Fruit fly (Drosophila melanogaster) whole organism, embryonic: ENCODE data around the gene vito.
A peak's percentile ranks its signal among the peaks of the same experiment; 100 is the strongest.

Experiments used
- BEAF-32 ChIP-seq: fragments of 200-800 bp; sonication (Bioruptor generic); optimal IDR thresholded peaks from 3 replicates; lab custom pipeline; 2017; ENCODE audit warnings: missing biosample characterization, missing genetic modification characterization, mild to moderate bottlenecking, moderate library complexity, missing genetic modification reagents
- CG10274 ChIP-seq: fragments of 200-800 bp; sonication (Bioruptor generic); optimal IDR thresholded peaks from 3 replicates; lab custom pipeline; 2017; ENCODE audit warnings: missing biosample characterization, mild to moderate bottlenecking, missing genetic modification characterization
- CG10321 ChIP-seq: fragments of 200-800 bp; sonication (Bioruptor generic); IDR thresholded peaks from 2 replicates; pipeline ENCODE4 v1.3.6; 2022; ENCODE audit warnings: missing biosample characterization, missing genetic modification characterization
- CG10431 ChIP-seq: fragments of 200-800 bp; sonication (Bioruptor generic); optimal IDR thresholded peaks from 3 replicates; lab custom pipeline; 2018; ENCODE audit warnings: missing biosample characterization, mild to moderate bottlenecking, missing genetic modification characterization
- CG10543 ChIP-seq: fragments of 200-800 bp; sonication (Bioruptor generic); optimal IDR thresholded peaks from 3 replicates; lab custom pipeline; 2017; ENCODE audit warnings: missing biosample characterization, mild to moderate bottlenecking, missing genetic modification characterization, moderate library complexity
- CG10654 ChIP-seq: fragments of 200-800 bp; sonication (Bioruptor generic); optimal IDR thresholded peaks from 2 replicates; lab custom pipeline; 2016; ENCODE audit warnings: missing biosample characterization, missing genetic modification characterization
- CG11085 ChIP-seq: fragments of 200-800 bp; sonication (Bioruptor generic); IDR thresholded peaks from 2 replicates; pipeline ENCODE4 v1.3.6; 2022; ENCODE audit warnings: missing biosample characterization, missing genetic modification characterization
- CG11504 ChIP-seq: fragments of 200-800 bp; sonication (Bioruptor generic); optimal IDR thresholded peaks from 3 replicates; lab custom pipeline; 2019; ENCODE audit warnings: missing biosample characterization, mild to moderate bottlenecking, missing genetic modification characterization, moderate library complexity
- CG11723 ChIP-seq: fragments of 200-800 bp; sonication (Bioruptor generic); optimal IDR thresholded peaks from 2 replicates; lab custom pipeline; 2017; ENCODE audit warnings: missing biosample characterization, mild to moderate bottlenecking, missing genetic modification characterization
- CG13624 ChIP-seq: fragments of 200-800 bp; sonication (Bioruptor generic); optimal IDR thresholded peaks from 2 replicates; lab custom pipeline; 2016; ENCODE audit warnings: missing biosample characterization, missing genetic modification characterization
- CG13775 ChIP-seq: fragments of 200-800 bp; sonication (Bioruptor generic); optimal IDR thresholded peaks from 3 replicates; lab custom pipeline; 2017; ENCODE audit warnings: missing biosample characterization, mild to moderate bottlenecking, missing genetic modification characterization
- CG13894 ChIP-seq: fragments of 200-800 bp; sonication (Bioruptor generic); optimal IDR thresholded peaks from 3 replicates; lab custom pipeline; 2018; ENCODE audit warnings: missing biosample characterization, mild to moderate bottlenecking, missing genetic modification characterization, moderate library complexity
- CG16813 ChIP-seq: fragments of 200-800 bp; sonication (Bioruptor generic); IDR thresholded peaks from 3 replicates; pipeline ENCODE4 v1.3.6; 2022; ENCODE audit warnings: missing biosample characterization, missing genetic modification characterization; ENCODE audit not compliant: partially characterized antibody
- CG18262 ChIP-seq: fragments of 200-800 bp; optimal IDR thresholded peaks from 3 replicates; lab custom pipeline; 2019; ENCODE audit warnings: missing biosample characterization, mild to moderate bottlenecking, missing genetic modification characterization, moderate library complexity
- CG18619 ChIP-seq: fragments of 200-800 bp; sonication (Bioruptor generic); optimal IDR thresholded peaks from 3 replicates; lab custom pipeline; 2017; ENCODE audit warnings: missing biosample characterization, mild to moderate bottlenecking, missing genetic modification characterization
- CG2116 ChIP-seq: fragments of 200-800 bp; sonication (Bioruptor generic); optimal IDR thresholded peaks from 3 replicates; lab custom pipeline; 2018; ENCODE audit warnings: missing biosample characterization, mild to moderate bottlenecking, missing genetic modification characterization
- CG33213 ChIP-seq: fragments of 200-800 bp; sonication (Bioruptor generic); optimal IDR thresholded peaks from 3 replicates; lab custom pipeline; 2016; ENCODE audit warnings: missing biosample characterization, missing genetic modification characterization
- CG34376 ChIP-seq: fragments of 200-800 bp; sonication (Bioruptor generic); optimal IDR thresholded peaks from 2 replicates; lab custom pipeline; 2018; ENCODE audit warnings: missing biosample characterization, mild to moderate bottlenecking, missing genetic modification characterization
- CG34422 ChIP-seq: fragments of 200-800 bp; sonication (Bioruptor generic); IDR thresholded peaks from 3 replicates; pipeline ENCODE4 v1.3.6; 2022; ENCODE audit warnings: missing biosample characterization, missing genetic modification characterization
- CG4360 ChIP-seq: fragments of 200-800 bp; sonication (Bioruptor generic); IDR thresholded peaks from 2 replicates; pipeline ENCODE4 v1.3.6; 2022; ENCODE audit warnings: missing biosample characterization, missing genetic modification characterization
- CG6813 ChIP-seq: fragments of 200-800 bp; sonication (Bioruptor generic); optimal IDR thresholded peaks from 2 replicates; lab custom pipeline; 2017; ENCODE audit warnings: missing biosample characterization, missing genetic modification characterization, mild to moderate bottlenecking, moderate library complexity, missing genetic modification reagents
- CG7839 ChIP-seq: fragments of 200-800 bp; sonication (Bioruptor generic); optimal IDR thresholded peaks from 3 replicates; lab custom pipeline; 2018; ENCODE audit warnings: missing biosample characterization, mild to moderate bottlenecking, missing genetic modification characterization, moderate library complexity
- CG8478 ChIP-seq: fragments of >200 bp; optimal IDR thresholded peaks from 2 replicates; lab custom pipeline; 2018
- CG8765 ChIP-seq: fragments of 200-800 bp; sonication (Bioruptor generic); IDR thresholded peaks from 2 replicates; pipeline ENCODE4 v1.3.6; 2022; ENCODE audit warnings: missing biosample characterization, missing genetic modification characterization
- CrebB ChIP-seq: fragments of 200-800 bp; sonication (Bioruptor generic); optimal IDR thresholded peaks from 3 replicates; lab custom pipeline; 2018; ENCODE audit warnings: missing biosample characterization, mild to moderate bottlenecking, missing genetic modification characterization
- Deaf1 ChIP-seq: fragments of 200-800 bp; optimal IDR thresholded peaks from 3 replicates; lab custom pipeline; 2019; ENCODE audit warnings: missing biosample characterization, mild to moderate bottlenecking, missing genetic modification characterization, moderate library complexity
- E2f2 ChIP-seq: fragments of 200-800 bp; sonication (Bioruptor generic); IDR thresholded peaks from 2 replicates; pipeline ENCODE4 v1.3.6; 2022; ENCODE audit warnings: missing biosample characterization, missing genetic modification characterization
- Fer2 ChIP-seq: fragments of 200-800 bp; sonication (Bioruptor generic); optimal IDR thresholded peaks from 2 replicates; lab custom pipeline; 2018; ENCODE audit warnings: missing biosample characterization, mild to moderate bottlenecking, missing genetic modification characterization, moderate library complexity
- Med ChIP-seq: fragments of 200-800 bp; sonication (Bioruptor generic); peaks from one replicate; lab custom pipeline; 2016; ENCODE audit warnings: missing biosample characterization, missing genetic modification characterization, mild to moderate bottlenecking, inconsistent platforms, moderate library complexity
- Nf-YA ChIP-seq: fragments of 200-800 bp; sonication (Bioruptor generic); IDR thresholded peaks from 2 replicates; pipeline ENCODE4 v1.3.6; 2022; ENCODE audit warnings: missing biosample characterization, missing genetic modification characterization
- Ravus ChIP-seq: fragments of 200-800 bp; sonication (Bioruptor generic); IDR thresholded peaks from 2 replicates; pipeline ENCODE4 v1.3.6; 2022; ENCODE audit warnings: missing biosample characterization, missing genetic modification characterization
- Scr ChIP-seq: fragments of 200-800 bp; sonication (Bioruptor generic); IDR thresholded peaks from 2 replicates; pipeline ENCODE4 v1.3.6; 2022; ENCODE audit warnings: missing biosample characterization, missing genetic modification characterization; ENCODE audit not compliant: partially characterized antibody
- YL-1 ChIP-seq: fragments of 200-800 bp; sonication (Bioruptor generic); optimal IDR thresholded peaks from 3 replicates; lab custom pipeline; 2017; ENCODE audit warnings: missing biosample characterization, mild to moderate bottlenecking, missing genetic modification characterization
- ci ChIP-seq: fragments of 200-800 bp; sonication (Bioruptor generic); IDR thresholded peaks from 3 replicates; pipeline ENCODE4 v1.3.6; 2022; ENCODE audit warnings: missing biosample characterization, missing genetic modification characterization
- dmrt11E ChIP-seq: fragments of 200-800 bp; sonication (Bioruptor generic); optimal IDR thresholded peaks from 3 replicates; lab custom pipeline; 2018; ENCODE audit warnings: missing biosample characterization, mild to moderate bottlenecking, missing genetic modification characterization, moderate library complexity
- exex ChIP-seq: fragments of 200-800 bp; sonication (Bioruptor generic); optimal IDR thresholded peaks from 4 replicates; lab custom pipeline; 2018; ENCODE audit warnings: missing biosample characterization, mild to moderate bottlenecking, missing genetic modification characterization, moderate library complexity
- fd102C ChIP-seq: fragments of 200-800 bp; sonication (Bioruptor generic); optimal IDR thresholded peaks from 2 replicates; lab custom pipeline; 2018; ENCODE audit warnings: missing biosample characterization, mild to moderate bottlenecking, missing genetic modification characterization, moderate library complexity
- gro ChIP-seq: fragments of 200-800 bp; sonication (Bioruptor generic); optimal IDR thresholded peaks from 2 replicates; lab custom pipeline; 2016; ENCODE audit warnings: missing biosample characterization, missing genetic modification characterization
- hkb ChIP-seq, 2 experiments: fragments of 200-800 bp in 1 of 2; fragments of >200 bp in 1 of 2; sonication (Bioruptor generic) in 1 of 2; IDR thresholded peaks in 1 of 2; optimal IDR thresholded peaks in 1 of 2; 2 replicates each; pipeline versions ENCODE4 v1.3.6 to Lab custom; 2017 to 2022; ENCODE audit warnings: missing biosample characterization in 1 of 2, missing genetic modification characterization in 1 of 2
- hth ChIP-seq: fragments of >200 bp; optimal IDR thresholded peaks from 2 replicates; lab custom pipeline; 2017; ENCODE audit warnings: inconsistent platforms
- kah ChIP-seq: fragments of 200-800 bp; sonication (Bioruptor generic); optimal IDR thresholded peaks from 2 replicates; lab custom pipeline; 2018; ENCODE audit warnings: missing biosample characterization, mild to moderate bottlenecking, missing genetic modification characterization
- nom ChIP-seq: fragments of 200-800 bp; sonication (Bioruptor generic); optimal IDR thresholded peaks from 2 replicates; lab custom pipeline; 2017; ENCODE audit warnings: missing biosample characterization, missing genetic modification characterization, mild to moderate bottlenecking, moderate library complexity, missing genetic modification reagents
- odd ChIP-seq: fragments of 200-800 bp; sonication (Bioruptor generic); optimal IDR thresholded peaks from 2 replicates; lab custom pipeline; 2017; ENCODE audit warnings: missing biosample characterization, mild to moderate bottlenecking, missing genetic modification characterization
- onecut ChIP-seq: fragments of 200-800 bp; sonication (Bioruptor generic); IDR thresholded peaks from 2 replicates; pipeline ENCODE4 v1.3.6; 2022; ENCODE audit warnings: missing biosample characterization, missing genetic modification characterization
- seq ChIP-seq: fragments of 200-800 bp; sonication (Bioruptor generic); IDR thresholded peaks from 2 replicates; pipeline ENCODE4 v1.3.6; 2022; ENCODE audit warnings: missing biosample characterization, missing genetic modification characterization
- sna ChIP-seq: fragments of 200-800 bp; sonication (Bioruptor generic); IDR thresholded peaks from 2 replicates; pipeline ENCODE4 v1.3.6; 2022; ENCODE audit warnings: missing biosample characterization, missing genetic modification characterization; ENCODE audit not compliant: partially characterized antibody
- sug ChIP-seq: fragments of 200-800 bp; optimal IDR thresholded peaks from 2 replicates; lab custom pipeline; 2019; ENCODE audit warnings: missing biosample characterization, mild to moderate bottlenecking, missing genetic modification characterization, moderate library complexity
- trem ChIP-seq: fragments of 200-800 bp; optimal IDR thresholded peaks from 3 replicates; lab custom pipeline; 2019; ENCODE audit warnings: missing biosample characterization, mild to moderate bottlenecking, missing genetic modification characterization, moderate library complexity

Gene vito

dm6 chr3L:5753605-5754365 is 23.3 kb downstream of the vito start (continued):
- TF ChIP-seq CG34376 (GFP tag; lab: Kevin White, UChicago) (peak; percentile 3), CrebB (no peak), hkb (optimal IDR thresholded peaks at IDR 0.05; lab: Kevin White, UChicago) (no peak), hkb (GFP tag; IDR thresholded peaks at IDR 0.05; lab: Robert Waterston, UW) (no peak), E2f2 (GFP tag; lab: Robert Waterston, UW) (peak; percentile 7; the same call in 1 of the 2 replicates), CG10321 (no peak), CG10431 (GFP tag; lab: Kevin White, UChicago) (no peak), onecut (GFP tag; lab: Robert Waterston, UW) (no peak), Med (peak; percentile 48), sug (tag; lab: Kevin White, UChicago) (peak; percentile 30), CG33213 (GFP tag; lab: Kevin White, UChicago) (no peak), nom (GFP tag; lab: Kevin White, UChicago) (no peak), fd102C (GFP tag; lab: Kevin White, UChicago) (no peak), Deaf1 (tag; lab: Kevin White, UChicago) (peak; percentile 96), CG4360 (GFP tag; lab: Robert Waterston, UW) (no peak), gro (peak; percentile 3), CG11085 (no peak), CG10274 (GFP tag; lab: Kevin White, UChicago) (no peak), CG16813 (no peak), CG13775 (GFP tag; lab: Kevin White, UChicago) (no peak)

dm6 chr3L:5752903-5753604 is 24.1 kb downstream of the vito start, which contains the start of gene Usp47:
Usp47 (plus strand) TSS chr3L:5752973.
- TF ChIP-seq seq (0 out of 2 replicates have a peak, but pooled peaks have one; percentile 17), exex (tag; lab: Kevin White, UChicago) (no peak), hth (lab: Kevin White, UChicago) (no peak), CG8478 (lab: Kevin White, UChicago) (no peak), CG8765 (GFP tag; lab: Robert Waterston, UW) (no peak), Scr (GFP tag; lab: Robert Waterston, UW) (no peak; the same call in 1 of the 2 replicates), kah (GFP tag; lab: Kevin White, UChicago) (no peak), CG13624 (GFP tag; lab: Kevin White, UChicago) (no peak), Nf-YA (GFP tag; lab: Robert Waterston, UW) (no peak), CG11504 (tag; lab: Kevin White, UChicago) (no peak), CG11723 (GFP tag; lab: Kevin White, UChicago) (no peak), Ravus (GFP tag; lab: Robert Waterston, UW) (no peak), CG13894 (tag; lab: Kevin White, UChicago) (peak; percentile 29), YL-1 (GFP tag; lab: Kevin White, UChicago) (peak; percentile 72), odd (GFP tag; lab: Kevin White, UChicago) (no peak), ci (GFP tag; lab: Robert Waterston, UW) (0 out of 3 replicates have a peak, but pooled peaks have one; percentile 12), CG18262 (tag; lab: Kevin White, UChicago) (no peak), CG6813 (GFP tag; lab: Kevin White, UChicago) (no peak), sna (GFP tag; lab: Robert Waterston, UW) (no peak), Fer2 (tag; lab: Kevin White, UChicago) (no peak), BEAF-32 (GFP tag; lab: Kevin White, UChicago) (no peak), trem (tag; lab: Kevin White, UChicago) (peak; percentile 45), CG34422 (GFP tag; lab: Robert Waterston, UW) (peak; percentile 84; the same call in 2 of the 3 replicates), CG7839 (no peak), CG18619 (no peak), CG10543 (peak; percentile 21), dmrt11E (tag; lab: Kevin White, UChicago) (no peak), CG10654 (GFP tag; lab: Kevin White, UChicago) (no peak), CG2116 (GFP tag; lab: Kevin White, UChicago) (no peak)
